Fruit fly (Drosophila melanogaster) whole organism, embryonic: Measurements from ENCODE around the gene Phb1.

Experiments
- ATbp ChIP-seq: fragments of 200-800 bp; sonication (Bioruptor generic); optimal IDR thresholded peaks from 2 replicates; lab custom pipeline; 2017; ENCODE audit warnings: missing biosample characterization, mild to moderate bottlenecking, missing genetic modification characterization, missing genetic modification reagents
- Bgb ChIP-seq: fragments of 200-800 bp; sonication (Bioruptor generic); IDR thresholded peaks from 2 replicates; pipeline ENCODE4 v1.3.6; 2022; ENCODE audit warnings: missing biosample characterization, missing genetic modification characterization; ENCODE audit not compliant: partially characterized antibody
- Blimp-1 ChIP-seq: fragments of 200-800 bp; sonication (Bioruptor generic); optimal IDR thresholded peaks from 3 replicates; lab custom pipeline; 2018; ENCODE audit warnings: missing biosample characterization, missing genetic modification characterization, mild to moderate bottlenecking, moderate library complexity, missing genetic modification reagents
- Bteb2 ChIP-seq: fragments of 200-800 bp; sonication (Bioruptor generic); optimal IDR thresholded peaks from 2 replicates; lab custom pipeline; 2016; ENCODE audit warnings: missing biosample characterization, missing genetic modification characterization
- CG10267 ChIP-seq: fragments of 200-800 bp; sonication (Bioruptor generic); optimal IDR thresholded peaks from 2 replicates; lab custom pipeline; 2018; ENCODE audit warnings: missing biosample characterization, mild to moderate bottlenecking, missing genetic modification characterization, moderate library complexity
- CG11456 ChIP-seq: fragments of 200-800 bp; sonication (Bioruptor generic); IDR thresholded peaks from 3 replicates; pipeline ENCODE4 v1.3.6; 2022; ENCODE audit warnings: missing biosample characterization, missing genetic modification characterization
- CG12769 ChIP-seq: fragments of 200-800 bp; sonication (Bioruptor generic); optimal IDR thresholded peaks from 2 replicates; lab custom pipeline; 2019; ENCODE audit warnings: missing biosample characterization, mild to moderate bottlenecking, missing genetic modification characterization, moderate library complexity
- CG14965 ChIP-seq: fragments of 200-800 bp; sonication (Bioruptor generic); optimal IDR thresholded peaks from 2 replicates; lab custom pipeline; 2016; ENCODE audit warnings: missing biosample characterization, missing genetic modification characterization, borderline replicate concordance
- CG15514 ChIP-seq: fragments of 200-800 bp; sonication (Bioruptor generic); optimal IDR thresholded peaks from 3 replicates; lab custom pipeline; 2017; ENCODE audit warnings: missing biosample characterization, missing genetic modification characterization, mild to moderate bottlenecking, moderate library complexity, missing genetic modification reagents
- CG15601 ChIP-seq: fragments of 200-800 bp; sonication (Bioruptor generic); optimal IDR thresholded peaks from 3 replicates; lab custom pipeline; 2019; ENCODE audit warnings: missing biosample characterization, mild to moderate bottlenecking, missing genetic modification characterization, moderate library complexity
- CG1792 ChIP-seq: fragments of 200-800 bp; sonication (Bioruptor generic); optimal IDR thresholded peaks from 2 replicates; lab custom pipeline; 2016; ENCODE audit warnings: missing biosample characterization, missing genetic modification characterization
- CG18599 ChIP-seq: fragments of 200-800 bp; sonication (Bioruptor generic); optimal IDR thresholded peaks from 3 replicates; lab custom pipeline; 2017; ENCODE audit warnings: missing biosample characterization, missing genetic modification characterization, mild to moderate bottlenecking, moderate library complexity, missing genetic modification reagents
- CG2678 ChIP-seq: fragments of 200-800 bp; sonication (Bioruptor generic); optimal IDR thresholded peaks from 3 replicates; lab custom pipeline; 2019; ENCODE audit warnings: missing biosample characterization, mild to moderate bottlenecking, missing genetic modification characterization, moderate library complexity
- CG4404 ChIP-seq: fragments of 200-800 bp; sonication (Bioruptor generic); IDR thresholded peaks from 2 replicates; pipeline ENCODE4 v1.3.6; 2022; ENCODE audit warnings: missing biosample characterization, missing genetic modification characterization
- CG4820 ChIP-seq: fragments of 200-800 bp; sonication (Bioruptor generic); optimal IDR thresholded peaks from 3 replicates; lab custom pipeline; 2016; ENCODE audit warnings: missing biosample characterization, missing genetic modification characterization
- CG6175 ChIP-seq: fragments of 200-800 bp; sonication (Bioruptor generic); IDR thresholded peaks from 3 replicates; pipeline ENCODE4 v1.3.6; 2022; ENCODE audit warnings: missing biosample characterization, missing genetic modification characterization
- CG7839 ChIP-seq: fragments of 200-800 bp; sonication (Bioruptor generic); optimal IDR thresholded peaks from 3 replicates; lab custom pipeline; 2018; ENCODE audit warnings: missing biosample characterization, mild to moderate bottlenecking, missing genetic modification characterization, moderate library complexity
- CG8359 ChIP-seq: fragments of 200-800 bp; sonication (Bioruptor generic); optimal IDR thresholded peaks from 2 replicates; lab custom pipeline; 2017; ENCODE audit warnings: missing biosample characterization, mild to moderate bottlenecking, missing genetic modification characterization, borderline replicate concordance
- CG8944 ChIP-seq: fragments of 200-800 bp; sonication (Bioruptor generic); optimal IDR thresholded peaks from 3 replicates; lab custom pipeline; 2016; ENCODE audit warnings: missing biosample characterization, missing genetic modification characterization
- CG9609 ChIP-seq: fragments of 200-800 bp; sonication (Bioruptor generic); optimal IDR thresholded peaks from 3 replicates; lab custom pipeline; 2016; ENCODE audit warnings: missing biosample characterization, missing genetic modification characterization
- D19A ChIP-seq: fragments of 200-800 bp; optimal IDR thresholded peaks from 3 replicates; lab custom pipeline; 2019; ENCODE audit warnings: missing biosample characterization, mild to moderate bottlenecking, missing genetic modification characterization, moderate library complexity
- ERR ChIP-seq: fragments of 200-800 bp; sonication (Bioruptor generic); optimal IDR thresholded peaks from 2 replicates; lab custom pipeline; 2016; ENCODE audit warnings: missing biosample characterization, missing genetic modification characterization
- Ets65A ChIP-seq: fragments of 200-800 bp; sonication (Bioruptor generic); peaks from one replicate; lab custom pipeline; 2016; ENCODE audit warnings: missing biosample characterization, missing genetic modification characterization
- GATAe ChIP-seq: fragments of 200-800 bp; sonication (Bioruptor generic); conservative IDR thresholded peaks from 2 replicates; pipeline ENCODE4 v1.3.6; 2022; ENCODE audit warnings: missing biosample characterization, missing genetic modification characterization
- HHEX ChIP-seq: fragments of 200-800 bp; sonication (Bioruptor generic); optimal IDR thresholded peaks from 3 replicates; lab custom pipeline; 2017; ENCODE audit warnings: missing biosample characterization, mild to moderate bottlenecking, missing genetic modification characterization, missing genetic modification reagents
- HmgD ChIP-seq: fragments of 200-800 bp; sonication (Bioruptor generic); optimal IDR thresholded peaks from 3 replicates; lab custom pipeline; 2016; ENCODE audit warnings: missing biosample characterization, missing genetic modification characterization
- Hsf ChIP-seq: fragments of 200-800 bp; sonication (Bioruptor generic); optimal IDR thresholded peaks from 3 replicates; lab custom pipeline; 2016; ENCODE audit warnings: missing biosample characterization, missing genetic modification characterization
- Mad ChIP-seq: fragments of 200-800 bp; sonication (Bioruptor generic); optimal IDR thresholded peaks from 2 replicates; lab custom pipeline; 2016; ENCODE audit warnings: missing biosample characterization, missing genetic modification characterization
- Scr ChIP-seq: fragments of 200-800 bp; sonication (Bioruptor generic); IDR thresholded peaks from 2 replicates; pipeline ENCODE4 v1.3.6; 2022; ENCODE audit warnings: missing biosample characterization, missing genetic modification characterization; ENCODE audit not compliant: partially characterized antibody
- Tbp ChIP-seq: fragments of >200 bp; optimal IDR thresholded peaks from 2 replicates; lab custom pipeline; 2018; ENCODE audit warnings: missing biosample characterization, missing genetic modification characterization
- Trl ChIP-seq, 3 experiments: fragments of >200 bp in 2 of 3; fragments of 200-800 bp in 1 of 3; sonication (Bioruptor generic) in 1 of 3; optimal IDR thresholded peaks; 2 replicates in 1 of 3; 3 replicates in 2 of 3; lab custom pipeline; 2016 to 2017; ENCODE audit warnings: missing biosample characterization in 1 of 3, missing genetic modification characterization in 1 of 3
- ac ChIP-seq: fragments of 200-800 bp; sonication (Bioruptor generic); optimal IDR thresholded peaks from 3 replicates; lab custom pipeline; 2017; ENCODE audit warnings: missing biosample characterization, mild to moderate bottlenecking, missing genetic modification characterization
- az2 ChIP-seq: fragments of 200-800 bp; sonication (Bioruptor generic); optimal IDR thresholded peaks from 3 replicates; lab custom pipeline; 2016; ENCODE audit warnings: missing biosample characterization, missing genetic modification characterization
- bowl ChIP-seq: fragments of 200-800 bp; sonication (Bioruptor generic); IDR thresholded peaks from 2 replicates; pipeline ENCODE4 v1.3.6; 2022; ENCODE audit warnings: missing biosample characterization, missing genetic modification characterization
- caup ChIP-seq: fragments of 200-800 bp; sonication (Bioruptor generic); optimal IDR thresholded peaks from 3 replicates; lab custom pipeline; 2017; ENCODE audit warnings: missing biosample characterization, mild to moderate bottlenecking, missing genetic modification characterization, moderate library complexity; ENCODE audit not compliant: severe bottlenecking
- chinmo ChIP-seq: fragments of 200-800 bp; sonication (Bioruptor generic); IDR thresholded peaks from 4 replicates; pipeline ENCODE4 v1.3.6; 2022; ENCODE audit warnings: missing biosample characterization, missing genetic modification characterization; ENCODE audit not compliant: partially characterized antibody
- crol ChIP-seq: fragments of 200-800 bp; sonication (Bioruptor generic); IDR thresholded peaks from 2 replicates; pipeline ENCODE4 v1.3.6; 2022; ENCODE audit warnings: missing biosample characterization, missing genetic modification characterization
- dan ChIP-seq: fragments of 200-800 bp; sonication (Bioruptor generic); IDR thresholded peaks from 2 replicates; pipeline ENCODE4 v1.3.6; 2022; ENCODE audit warnings: missing biosample characterization, missing genetic modification characterization
- en ChIP-seq: fragments of 200-800 bp; sonication (Bioruptor generic); optimal IDR thresholded peaks from 2 replicates; lab custom pipeline; 2016; ENCODE audit warnings: missing biosample characterization, missing genetic modification characterization
- eve ChIP-seq, 2 experiments: fragments of >200 bp; optimal IDR thresholded peaks; 2 replicates each; lab custom pipeline; 2017; ENCODE audit warnings: missing biosample characterization in 2 of 2, missing genetic modification characterization in 2 of 2
- exex ChIP-seq: fragments of 200-800 bp; sonication (Bioruptor generic); optimal IDR thresholded peaks from 4 replicates; lab custom pipeline; 2018; ENCODE audit warnings: missing biosample characterization, mild to moderate bottlenecking, missing genetic modification characterization, moderate library complexity
- gro ChIP-seq: fragments of 200-800 bp; sonication (Bioruptor generic); optimal IDR thresholded peaks from 2 replicates; lab custom pipeline; 2016; ENCODE audit warnings: missing biosample characterization, missing genetic modification characterization
- hkb ChIP-seq, 2 experiments: fragments of 200-800 bp in 1 of 2; fragments of >200 bp in 1 of 2; sonication (Bioruptor generic) in 1 of 2; IDR thresholded peaks in 1 of 2; optimal IDR thresholded peaks in 1 of 2; 2 replicates each; pipeline versions ENCODE4 v1.3.6 to Lab custom; 2017 to 2022; ENCODE audit warnings: missing biosample characterization in 1 of 2, missing genetic modification characterization in 1 of 2
- p53 ChIP-seq: fragments of 200-800 bp; sonication (Bioruptor generic); optimal IDR thresholded peaks from 2 replicates; lab custom pipeline; 2016; ENCODE audit warnings: missing biosample characterization, missing genetic modification characterization
- pita ChIP-seq: fragments of 200-800 bp; sonication (Bioruptor generic); optimal IDR thresholded peaks from 2 replicates; lab custom pipeline; 2017; ENCODE audit warnings: missing biosample characterization, mild to moderate bottlenecking, missing genetic modification characterization
- ranshi ChIP-seq: fragments of 200-800 bp; sonication (Bioruptor generic); IDR thresholded peaks from 2 replicates; pipeline ENCODE4 v1.3.6; 2022; ENCODE audit warnings: missing biosample characterization, missing genetic modification characterization
- sisA ChIP-seq: fragments of 200-800 bp; sonication (Bioruptor generic); IDR thresholded peaks from 2 replicates; pipeline ENCODE4 v1.3.6; 2022; ENCODE audit warnings: missing biosample characterization, missing genetic modification characterization
- sqz ChIP-seq: fragments of 200-800 bp; sonication (Bioruptor generic); optimal IDR thresholded peaks from 3 replicates; lab custom pipeline; 2018; ENCODE audit warnings: missing biosample characterization, mild to moderate bottlenecking, missing genetic modification characterization
- trem ChIP-seq: fragments of 200-800 bp; optimal IDR thresholded peaks from 3 replicates; lab custom pipeline; 2019; ENCODE audit warnings: missing biosample characterization, mild to moderate bottlenecking, missing genetic modification characterization, moderate library complexity
- zen2 ChIP-seq: fragments of 200-800 bp; sonication (Bioruptor generic); IDR thresholded peaks from 3 replicates; pipeline ENCODE4 v1.3.6; 2022; ENCODE audit warnings: missing biosample characterization, missing genetic modification characterization; ENCODE audit not compliant: partially characterized antibody

Phb1 gene

DNA sequence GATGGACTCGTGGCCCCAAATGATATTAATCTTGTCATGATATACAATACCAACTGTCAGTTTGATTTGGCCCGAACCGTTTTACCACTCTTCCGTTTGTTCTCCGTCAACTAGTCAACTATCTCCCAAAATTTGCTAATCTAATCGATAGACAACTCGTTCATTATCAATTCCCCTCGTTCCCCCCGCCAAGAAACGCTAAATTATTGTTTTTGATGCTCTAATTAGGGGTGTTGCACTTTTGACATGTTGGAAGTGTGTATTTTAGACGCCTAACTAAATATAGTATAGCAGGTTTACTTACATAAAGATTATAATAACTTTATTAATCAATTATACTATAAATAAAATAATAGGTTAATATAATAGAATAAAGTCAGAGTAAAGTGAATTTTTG lies 40.3 kb upstream of the Phb1 start (continued):
- TF ChIP-seq CG15514 (GFP tag; lab: Kevin White, UChicago) (no peak), CG12769 (tag; lab: Kevin White, UChicago) (no peak), p53 (no peak), CG2678 (peak; percentile 36), bowl (no peak), D19A (peak; percentile 96), en (GFP tag; lab: Kevin White, UChicago) (no peak), HHEX (GFP tag; lab: Kevin White, UChicago) (no peak), Blimp-1 (GFP tag; lab: Kevin White, UChicago) (peak; percentile 25), GATAe (GFP tag; lab: Robert Waterston, UW) (peak; percentile 84), CG14965 (GFP tag; lab: Kevin White, UChicago) (no peak), ATbp (GFP tag; lab: Kevin White, UChicago) (no peak), CG8944 (no peak), CG4820 (GFP tag; lab: Kevin White, UChicago) (no peak), HmgD (GFP tag; lab: Kevin White, UChicago) (no peak), az2 (GFP tag; lab: Kevin White, UChicago) (no peak), crol (GFP tag; lab: Robert Waterston, UW) (peak; percentile 45), Trl (optimal IDR thresholded peaks at IDR 0.05; lab: Kevin White, UChicago) (no peak), Trl (GFP tag; optimal IDR thresholded peaks at IDR 0.05; lab: Kevin White, UChicago) (no peak), exex (tag; lab: Kevin White, UChicago) (peak; percentile 84), CG9609 (GFP tag; lab: Kevin White, UChicago) (no peak), CG6175 (GFP tag; lab: Robert Waterston, UW) (no peak), Scr (GFP tag; lab: Robert Waterston, UW) (no peak), Bteb2 (GFP tag; lab: Kevin White, UChicago) (no peak), sqz (GFP tag; lab: Kevin White, UChicago) (no peak), gro (no peak), CG4404 (GFP tag; lab: Robert Waterston, UW) (no peak), CG18599 (GFP tag; lab: Kevin White, UChicago) (peak; percentile 50), Bgb (no peak), CG1792 (GFP tag; lab: Kevin White, UChicago) (no peak), pita (no peak), chinmo (GFP tag; lab: Robert Waterston, UW) (no peak), sisA (GFP tag; lab: Robert Waterston, UW) (no peak), trem (no peak), CG15601 (no peak), CG11456 (GFP tag; lab: Robert Waterston, UW) (no peak), caup (GFP tag; lab: Kevin White, UChicago) (peak; percentile 26), eve (GFP tag; optimal IDR thresholded peaks at IDR 0.05; lab: Kevin White, UChicago) (no peak), Tbp (GFP tag; lab: Kevin White, UChicago) (no peak), CG8359 (GFP tag; lab: Kevin White, UChicago) (no peak), Mad (GFP tag; lab: Kevin White, UChicago) (no peak), zen2 (GFP tag; lab: Robert Waterston, UW) (no peak), ERR (GFP tag; lab: Kevin White, UChicago) (no peak), ac (GFP tag; lab: Kevin White, UChicago) (no peak), CG7839 (tag; lab: Kevin White, UChicago) (peak; percentile 39), hkb (optimal IDR thresholded peaks at IDR 0.05; lab: Kevin White, UChicago) (no peak), hkb (GFP tag; IDR thresholded peaks at IDR 0.05; lab: Robert Waterston, UW) (no peak), ranshi (GFP tag; lab: Robert Waterston, UW) (no peak), dan (GFP tag; lab: Robert Waterston, UW) (no peak), Ets65A (no peak), CG10267 (tag; lab: Kevin White, UChicago) (no peak), Hsf (GFP tag; lab: Kevin White, UChicago) (no peak)
